Fruit fly (Drosophila melanogaster): ENCODE data around the gene jar.

jar gene

dm6 chr3R:24221334-24222302, 49.4 kb downstream of the jar start, which contains the start of gene twin (continued):
- TF ChIP-seq cg (GFP tag; optimal IDR thresholded peaks at IDR 0.05): peak; percentile 91
- TF ChIP-seq ara (GFP tag; IDR thresholded peaks at IDR 0.05): no peak
- peak; percentile 10; the same call in 2 of the 3 replicates for TF ChIP-seq dysf (GFP tag; IDR thresholded peaks at IDR 0.05)
- peak; percentile 61 for TF ChIP-seq esg (GFP tag; conservative IDR thresholded peaks at IDR 0.05)
- TF ChIP-seq ase (GFP tag; IDR thresholded peaks at IDR 0.05): no peak
- TF ChIP-seq CG3995 (GFP tag; optimal IDR thresholded peaks at IDR 0.05): peak; percentile 22
- TF ChIP-seq E2f1 (GFP tag; IDR thresholded peaks at IDR 0.05): 0 out of 2 replicates have a peak, but pooled peaks have one; percentile 31
- no peak for TF ChIP-seq Mrtf (GFP tag; IDR thresholded peaks at IDR 0.05)
- no peak for TF ChIP-seq cad (GFP tag; optimal IDR thresholded peaks at IDR 0.05)
- peak; percentile 35; the same call in 1 of the 2 replicates for TF ChIP-seq ssp (GFP tag; IDR thresholded peaks at IDR 0.05)
- TF ChIP-seq bbx (GFP tag; IDR thresholded peaks at IDR 0.05; ENCODE audit: partially characterized antibody): peak; percentile 58; the same call in 1 of the 2 replicates
- TF ChIP-seq CG14710 (tag; optimal IDR thresholded peaks at IDR 0.05): peak; percentile 70

dm6 chr3R:24220845-24221244, 50.2 kb downstream of the jar start, which contains the start of gene cav:
Gene cav (plus strand): TSS chr3R:24221103.
- TF ChIP-seq CG2199 (GFP tag; IDR thresholded peaks at IDR 0.05) (0 out of 3 replicates have a peak, but pooled peaks have one; percentile 20), CG30403 (GFP tag; optimal IDR thresholded peaks at IDR 0.05) (no peak), gem (tag; optimal IDR thresholded peaks at IDR 0.05) (no peak), slbo (GFP tag; IDR thresholded peaks at IDR 0.05) (no peak), Sin3A (optimal IDR thresholded peaks at IDR 0.05) (peak; percentile 1), sr (GFP tag; IDR thresholded peaks at IDR 0.05) (0 out of 3 replicates have a peak, but pooled peaks have one; percentile 38), CG3281 (GFP tag; optimal IDR thresholded peaks at IDR 0.05) (no peak), odd (GFP tag; optimal IDR thresholded peaks at IDR 0.05) (no peak), cas (GFP tag; IDR thresholded peaks at IDR 0.05) (no peak), cg (GFP tag; optimal IDR thresholded peaks at IDR 0.05) (peak; percentile 45), Bdp1 (GFP tag; optimal IDR thresholded peaks at IDR 0.05) (no peak), CG17385 (GFP tag; optimal IDR thresholded peaks at IDR 0.05) (peak; percentile 80), CG4730 (GFP tag; IDR thresholded peaks at IDR 0.05) (no peak), CG15479 (GFP tag; optimal IDR thresholded peaks at IDR 0.05) (peak; percentile 78)

dm6 chr3R:24219093-24219492, 51.9 kb downstream of the jar start:
- TF ChIP-seq Trl (optimal IDR thresholded peaks at IDR 0.05) (peak in 1 of 2 experiments; percentile 28), Trl (GFP tag; optimal IDR thresholded peaks at IDR 0.05) (no peak), CG9609 (GFP tag; optimal IDR thresholded peaks at IDR 0.05) (no peak)

- TF ChIP-seq Hsf (GFP tag; optimal IDR thresholded peaks at IDR 0.05) (no peak), bowl (GFP tag; IDR thresholded peaks at IDR 0.05) (no peak), CG1832 (GFP tag; optimal IDR thresholded peaks at IDR 0.05) (peak; percentile 54), Atf6 (GFP tag; IDR thresholded peaks at IDR 0.05) (no peak), Lim3 (GFP tag; IDR thresholded peaks at IDR 0.05) (no peak), CG2199 (GFP tag; IDR thresholded peaks at IDR 0.05) (no peak), CG12744 (GFP tag; optimal IDR thresholded peaks at IDR 0.05) (no peak), CG13296 (GFP tag; optimal IDR thresholded peaks at IDR 0.05) (peak; percentile 3), stc (GFP tag; IDR thresholded peaks at IDR 0.05) (no peak), CG1024 (GFP tag; IDR thresholded peaks at IDR 0.05) (no peak), CG32532 (GFP tag; IDR thresholded peaks at IDR 0.05) (0 out of 2 replicates have a peak, but pooled peaks have one; percentile 18), CG10654 (GFP tag; optimal IDR thresholded peaks at IDR 0.05) (no peak), CG4617 (GFP tag; optimal IDR thresholded peaks at IDR 0.05; ENCODE audit: borderline replicate concordance) (no peak), Trl (optimal IDR thresholded peaks at IDR 0.05) (peak; percentile 79 to 81), Trl (GFP tag; optimal IDR thresholded peaks at IDR 0.05) (no peak), nmo (GFP tag; optimal IDR thresholded peaks at IDR 0.05) (no peak), Poxn (GFP tag; IDR thresholded peaks at IDR 0.05) (no peak), Dad (GFP tag; optimal IDR thresholded peaks at IDR 0.05) (no peak), CG7357 (GFP tag; IDR thresholded peaks at IDR 0.05) (no peak), Pdp1 (GFP tag; optimal IDR thresholded peaks at IDR 0.05) (peak in 1 of 2 experiments; percentile 54), CG13287 (GFP tag; IDR thresholded peaks at IDR 0.05; ENCODE audit: partially characterized antibody) (peak; percentile 64)
Observed at dm6 chr3R:24218565-24218964, 52.5 kb downstream of the jar start, which contains the start of gene CG17786. Gene CG17786 (minus strand): TSS chr3R:24218718.

Measured in whole organism, embryonic.